Worm (Caenorhabditis elegans): ENCODE measurements around the gene clec-36.

clec-36 gene

ce11 chrV:16842941-16843340 is 5.5 kb downstream of the clec-36 start, which contains the start of gene clec-25:
TSS of gene clec-25 (plus strand) at chrV:16843241.
- TF ChIP-seq lin-11 (tag; optimal IDR thresholded peaks at IDR 0.05) = no peak
- TF ChIP-seq nhr-11 (tag; optimal IDR thresholded peaks at IDR 0.05) = no peak
- TF ChIP-seq unc-39 (tag; optimal IDR thresholded peaks at IDR 0.05) = no peak
- no peak for TF ChIP-seq elt-1 (tag; optimal IDR thresholded peaks at IDR 0.05)
- TF ChIP-seq zag-1 (tag; optimal IDR thresholded peaks at IDR 0.05) = no peak
- no peak for TF ChIP-seq snpc-4 (tag; optimal IDR thresholded peaks at IDR 0.05)
- no peak for TF ChIP-seq skn-1 (tag; optimal IDR thresholded peaks at IDR 0.05)

- TF ChIP-seq egl-27 (tag; optimal IDR thresholded peaks at IDR 0.05) (no peak), nhr-129 (tag; optimal IDR thresholded peaks at IDR 0.05) (no peak), C34F6.9 (tag; optimal IDR thresholded peaks at IDR 0.05) (no peak), mdl-1 (tag; optimal IDR thresholded peaks at IDR 0.05) (no peak), blmp-1 (tag; optimal IDR thresholded peaks at IDR 0.05; ENCODE audit: insufficient read depth) (no peak)
Observed at ce11 chrV:16840961-16841360, 7.4 kb downstream of the clec-36 start, which contains the start of gene clec-40. TSS of gene clec-40 (minus strand) at chrV:16841061.

- TF ChIP-seq sma-9 (GFP tag; optimal IDR thresholded peaks at IDR 0.05) (peak; percentile 50), sma-9 (tag; optimal IDR thresholded peaks at IDR 0.05) (no peak), fos-1 (tag; optimal IDR thresholded peaks at IDR 0.05) (peak; percentile 76), lin-13 (GFP tag; optimal IDR thresholded peaks at IDR 0.05) (no peak)
Observed at ce11 chrV:16840283-16840682, 8.1 kb downstream of the clec-36 start.

- TF ChIP-seq ceh-16 (tag; optimal IDR thresholded peaks at IDR 0.05) (no peak), aly-2 (tag; optimal IDR thresholded peaks at IDR 0.05) (no peak), fos-1 (tag; optimal IDR thresholded peaks at IDR 0.05) (no peak), egl-27 (tag; optimal IDR thresholded peaks at IDR 0.05) (no peak), mbf-1 (tag; optimal IDR thresholded peaks at IDR 0.05) (no peak), ama-1 (optimal IDR thresholded peaks at IDR 0.05) (no peak), sma-9 (GFP tag; optimal IDR thresholded peaks at IDR 0.05) (no peak), sma-9 (tag; optimal IDR thresholded peaks at IDR 0.05) (no peak), nhr-77 (tag; optimal IDR thresholded peaks at IDR 0.05) (no peak), ztf-4 (tag; optimal IDR thresholded peaks at IDR 0.05) (no peak), elt-1 (tag; optimal IDR thresholded peaks at IDR 0.05) (no peak), ceh-82 (tag; optimal IDR thresholded peaks at IDR 0.05) (no peak), unc-55 (GFP tag; optimal IDR thresholded peaks at IDR 0.05) (no peak), sma-3 (GFP tag; optimal IDR thresholded peaks at IDR 0.05) (no peak), nhr-6 (tag; optimal IDR thresholded peaks at IDR 0.05) (no peak), lin-11 (tag; optimal IDR thresholded peaks at IDR 0.05) (no peak)
Observed at ce11 chrV:16838435-16838834, 10.0 kb downstream of the clec-36 start.

ce11 chrV:16836100-16836499 is 12.3 kb downstream of the clec-36 start:
- TF ChIP-seq snpc-4 (tag; optimal IDR thresholded peaks at IDR 0.05) (no peak), R02D3.7 (tag; optimal IDR thresholded peaks at IDR 0.05) (no peak), lsy-2 (tag; optimal IDR thresholded peaks at IDR 0.05) (no peak), nhr-6 (tag; optimal IDR thresholded peaks at IDR 0.05) (no peak), dmd-4 (tag; optimal IDR thresholded peaks at IDR 0.05) (no peak), alr-1 (tag; optimal IDR thresholded peaks at IDR 0.05) (no peak), unc-55 (GFP tag; optimal IDR thresholded peaks at IDR 0.05) (no peak), sma-9 (GFP tag; optimal IDR thresholded peaks at IDR 0.05) (no peak), sma-9 (tag; optimal IDR thresholded peaks at IDR 0.05) (no peak), sma-3 (GFP tag; optimal IDR thresholded peaks at IDR 0.05) (no peak), mab-5 (tag; optimal IDR thresholded peaks at IDR 0.05) (no peak), peb-1 (tag; optimal IDR thresholded peaks at IDR 0.05) (no peak), mdl-1 (tag; optimal IDR thresholded peaks at IDR 0.05) (no peak)

- no peak for TF ChIP-seq ama-1 (optimal IDR thresholded peaks at IDR 0.05)
- no peak for TF ChIP-seq nhr-237 (tag; optimal IDR thresholded peaks at IDR 0.05)
- no peak for TF ChIP-seq lsy-2 (tag; optimal IDR thresholded peaks at IDR 0.05)
- no peak for TF ChIP-seq skn-1 (tag; optimal IDR thresholded peaks at IDR 0.05)
- TF ChIP-seq ceh-16 (tag; optimal IDR thresholded peaks at IDR 0.05) = no peak
- no peak for TF ChIP-seq unc-55 (GFP tag; optimal IDR thresholded peaks at IDR 0.05)
Observed at ce11 chrV:16834989-16835388, 13.4 kb downstream of the clec-36 start, which contains the start of gene tni-3. TSS of gene tni-3 (minus strand) at chrV:16835128.
